Fruit fly (Drosophila melanogaster) S2 (cell line): ENCODE measurements around the gene Gr64e.

Source experiments
- CG8478 ChIP-seq: fragments of >200 bp; optimal IDR thresholded peaks from 2 replicates; lab custom pipeline; 2018
- CTCF ChIP-seq, 2 experiments: fragments of >200 bp; optimal IDR thresholded peaks; 2 replicates each; lab custom pipeline; 2018

- TF ChIP-seq CG8478 (no peak), CTCF (optimal IDR thresholded peaks at IDR 0.05; lab: Kevin White, UChicago) (no peak)
Measured at dm6 chr3L:4018228-4018928, 13.6 kb upstream of the Gr64e start, which contains the start of gene FoxL1.
